Worm (Caenorhabditis elegans): Measurements from ENCODE around the gene ins-20.

- TF ChIP-seq nfya-1 (tag; optimal IDR thresholded peaks at IDR 0.05; ENCODE audit: borderline replicate concordance, insufficient read depth) (no peak), ceh-100 (GFP tag; IDR thresholded peaks at IDR 0.05) (no peak), snpc-4 (GFP tag; optimal IDR thresholded peaks at IDR 0.05) (no peak), snpc-4 (tag; optimal IDR thresholded peaks at IDR 0.05) (no peak), bed-2 (GFP tag; IDR thresholded peaks at IDR 0.05) (no peak), somi-1 (GFP tag; optimal IDR thresholded peaks at IDR 0.05) (no peak), F10E7.11 (tag; optimal IDR thresholded peaks at IDR 0.05) (no peak), pbrm-1 (GFP tag; IDR thresholded peaks at IDR 0.05) (no peak), nfyb-1 (GFP tag; IDR thresholded peaks at IDR 0.05) (no peak), efl-1 (GFP tag; optimal IDR thresholded peaks at IDR 0.05) (no peak), sdz-38 (tag; optimal IDR thresholded peaks at IDR 0.05) (no peak), nhr-90 (tag; optimal IDR thresholded peaks at IDR 0.05) (no peak), F55B11.4 (tag; optimal IDR thresholded peaks at IDR 0.05; ENCODE audit: borderline replicate concordance, insufficient read depth) (no peak)
These were observed 32.5 kb downstream of the ins-20 start, which contains the start of gene R12C12.10 for ce11 chrII:6043166-6043565.

Measured in whole organism, young adult.